Worm (Caenorhabditis elegans): ENCODE measurements around the gene mpst-7.

mpst-7 gene

ce11 chrV:13006754-13007153 is 45.8 kb upstream of the mpst-7 start:
- TF ChIP-seq rec-8 (tag; optimal IDR thresholded peaks at IDR 0.05) = no peak
- no peak for TF ChIP-seq ceh-79 (tag; optimal IDR thresholded peaks at IDR 0.05)
- TF ChIP-seq hmg-1.2 (GFP tag; IDR thresholded peaks at IDR 0.05) = 0 out of 2 replicates have a peak, but pooled peaks have one; percentile 14
- no peak for TF ChIP-seq F37B4.10 (GFP tag; IDR thresholded peaks at IDR 0.05)
- TF ChIP-seq F55B11.4 (tag; optimal IDR thresholded peaks at IDR 0.05; ENCODE audit: borderline replicate concordance, insufficient read depth) = no peak
- TF ChIP-seq madf-3 (GFP tag; IDR thresholded peaks at IDR 0.05) = 0 out of 2 replicates have a peak, but pooled peaks have one; percentile 2
- TF ChIP-seq nfya-1 (tag; optimal IDR thresholded peaks at IDR 0.05; ENCODE audit: borderline replicate concordance, insufficient read depth) = no peak
- TF ChIP-seq sdz-38 (tag; optimal IDR thresholded peaks at IDR 0.05) = no peak
- TF ChIP-seq egrh-3 (GFP tag; IDR thresholded peaks at IDR 0.05) = no peak
- no peak for TF ChIP-seq ztf-26 (tag; optimal IDR thresholded peaks at IDR 0.05)
- no peak for TF ChIP-seq rcor-1 (GFP tag; IDR thresholded peaks at IDR 0.05)
- no peak for TF ChIP-seq pbrm-1 (GFP tag; IDR thresholded peaks at IDR 0.05)
- TF ChIP-seq lin-35 (GFP tag; optimal IDR thresholded peaks at IDR 0.05) = no peak
- TF ChIP-seq Y53F4B.3 (GFP tag; IDR thresholded peaks at IDR 0.05) = no peak
- TF ChIP-seq F49E8.2 (tag; optimal IDR thresholded peaks at IDR 0.05; ENCODE audit: insufficient read depth) = peak; percentile 72
- peak; percentile 47; the same call in 1 of the 2 replicates for TF ChIP-seq hsf-1 (GFP tag; IDR thresholded peaks at IDR 0.05)
- no peak for TF ChIP-seq Y67H2A.10 (GFP tag; conservative IDR thresholded peaks at IDR 0.05)
- TF ChIP-seq egl-18 (GFP tag; IDR thresholded peaks at IDR 0.05) = no peak
- no peak for TF ChIP-seq F57C9.4 (tag; optimal IDR thresholded peaks at IDR 0.05)
- 0 out of 2 replicates have a peak, but pooled peaks have one; percentile 7 for TF ChIP-seq F33H1.4 (GFP tag; IDR thresholded peaks at IDR 0.05)
- TF ChIP-seq madf-10 (tag; optimal IDR thresholded peaks at IDR 0.05) = no peak
- no peak for TF ChIP-seq mcd-1 (GFP tag; IDR thresholded peaks at IDR 0.05)
- no peak for TF ChIP-seq attf-5 (GFP tag; optimal IDR thresholded peaks at IDR 0.05)
- TF ChIP-seq ceh-58 (GFP tag; IDR thresholded peaks at IDR 0.05) = no peak
- no peak for TF ChIP-seq nhr-90 (tag; optimal IDR thresholded peaks at IDR 0.05)
- TF ChIP-seq ztf-3 (GFP tag; optimal IDR thresholded peaks at IDR 0.05) = no peak
- no peak for TF ChIP-seq die-1 (tag; optimal IDR thresholded peaks at IDR 0.05)
- TF ChIP-seq dpl-1 (GFP tag; optimal IDR thresholded peaks at IDR 0.05) = no peak
- no peak for TF ChIP-seq D2030.7 (GFP tag; IDR thresholded peaks at IDR 0.05)
- TF ChIP-seq chd-7 (tag; optimal IDR thresholded peaks at IDR 0.05) = no peak
- TF ChIP-seq nhr-179 (tag; optimal IDR thresholded peaks at IDR 0.05) = no peak
- TF ChIP-seq Y53G8AR.9 (GFP tag; conservative IDR thresholded peaks at IDR 0.05) = peak; percentile 25; the same call in 1 of the 2 replicates
- no peak for TF ChIP-seq cebp-1 (GFP tag; IDR thresholded peaks at IDR 0.05)
- TF ChIP-seq cebp-1 (tag; optimal IDR thresholded peaks at IDR 0.05) = peak; percentile 19
- TF ChIP-seq ztf-28 (GFP tag; IDR thresholded peaks at IDR 0.05) = no peak
- TF ChIP-seq ama-1 (optimal IDR thresholded peaks at IDR 0.05) = no peak
- TF ChIP-seq ama-1 (GFP tag; optimal IDR thresholded peaks at IDR 0.05) = peak in 1 of 2 experiments; percentile 61
- TF ChIP-seq T26A5.8 (tag; optimal IDR thresholded peaks at IDR 0.05) = no peak
- no peak for TF ChIP-seq nfyb-1 (GFP tag; IDR thresholded peaks at IDR 0.05)
- TF ChIP-seq snpc-1.3 (tag; optimal IDR thresholded peaks at IDR 0.05; ENCODE audit: insufficient read depth) = peak; percentile 43
- no peak for TF ChIP-seq attf-3 (GFP tag; conservative IDR thresholded peaks at IDR 0.05)
- TF ChIP-seq B0336.3 (GFP tag; IDR thresholded peaks at IDR 0.05) = no peak
- no peak for TF ChIP-seq F23B12.7 (tag; optimal IDR thresholded peaks at IDR 0.05; ENCODE audit: insufficient read depth)
- no peak for TF ChIP-seq snpc-1.1 (tag; optimal IDR thresholded peaks at IDR 0.05; ENCODE audit: insufficient read depth)
- no peak for TF ChIP-seq hmg-20 (GFP tag; IDR thresholded peaks at IDR 0.05)
- TF ChIP-seq lir-1 (GFP tag; conservative IDR thresholded peaks at IDR 0.05) = no peak
- TF ChIP-seq Y79H2A.3 (GFP tag; conservative IDR thresholded peaks at IDR 0.05) = no peak
- no peak for TF ChIP-seq attf-6 (GFP tag; IDR thresholded peaks at IDR 0.05)
- TF ChIP-seq snpc-3.4 (tag; optimal IDR thresholded peaks at IDR 0.05) = peak; percentile 16
